Worm (Caenorhabditis elegans) whole organism, early embryonic: Measurements from ENCODE around the gene Y41E3.7.
A peak's percentile ranks its signal among the peaks of the same experiment; 100 is the strongest.

Source experiments
- B0310.2 ChIP-seq: sonication (generic microtip); optimal IDR thresholded peaks from 2 replicates; lab custom pipeline; 2016; ENCODE audit warnings: mild to moderate bottlenecking, missing genetic modification characterization, missing compliant biosample characterization
- F13C5.2 ChIP-seq: sonication (generic microtip); optimal IDR thresholded peaks from 2 replicates; lab custom pipeline; 2017; ENCODE audit warnings: mild to moderate bottlenecking, missing genetic modification characterization, inconsistent platforms, missing compliant biosample characterization
- aly-1 ChIP-seq: sonication (generic microtip); optimal IDR thresholded peaks from 2 replicates; lab custom pipeline; 2016; ENCODE audit warnings: missing genetic modification characterization, missing compliant biosample characterization
- ama-1 ChIP-seq: fragments of 150-350 bp; optimal IDR thresholded peaks from 2 replicates; lab custom pipeline; 2014
- ceh-13 ChIP-seq: fragments of 200-800 bp; sonication (Bioruptor generic); optimal IDR thresholded peaks from 2 replicates; lab custom pipeline; 2018; ENCODE audit warnings: mild to moderate bottlenecking, missing genetic modification characterization, missing compliant biosample characterization
- ceh-36 ChIP-seq: sonication (generic microtip); optimal IDR thresholded peaks from 2 replicates; lab custom pipeline; 2016; ENCODE audit warnings: missing genetic modification characterization, inconsistent platforms, missing compliant biosample characterization
- ets-7 ChIP-seq: sonication (generic microtip); optimal IDR thresholded peaks from 2 replicates; lab custom pipeline; 2016; ENCODE audit warnings: missing genotype, missing genetic modification characterization, missing compliant biosample characterization
- flt-1 ChIP-seq: fragments of 200-800 bp; sonication (Bioruptor generic); IDR thresholded peaks from 2 replicates; pipeline ENCODE4 v1.3.6; 2022; ENCODE audit warnings: missing genetic modification characterization, missing compliant biosample characterization
- hmbx-1 ChIP-seq: sonication (generic microtip); optimal IDR thresholded peaks from 2 replicates; lab custom pipeline; 2016; ENCODE audit warnings: mild to moderate bottlenecking, missing genetic modification characterization, missing compliant biosample characterization
- hmg-4 ChIP-seq: fragments of 200-800 bp; sonication (Bioruptor generic); optimal IDR thresholded peaks from 2 replicates; lab custom pipeline; 2018; ENCODE audit warnings: mild to moderate bottlenecking, missing genetic modification characterization, missing compliant biosample characterization
- hnd-1 ChIP-seq: sonication (generic microtip); optimal IDR thresholded peaks from 2 replicates; lab custom pipeline; 2016; ENCODE audit warnings: missing genetic modification characterization, missing compliant biosample characterization
- pes-1 ChIP-seq: fragments of 200-800 bp; sonication (Bioruptor generic); IDR thresholded peaks from 2 replicates; pipeline ENCODE4 v1.3.6; 2022; ENCODE audit warnings: missing genetic modification reagents, missing genetic modification characterization, missing compliant biosample characterization
- scrt-1 ChIP-seq: fragments of 200-800 bp; sonication (Bioruptor generic); IDR thresholded peaks from 2 replicates; pipeline ENCODE4 v1.3.6; 2022; ENCODE audit warnings: missing genetic modification characterization, missing compliant biosample characterization
- sea-1 ChIP-seq: fragments of 200-800 bp; sonication (Bioruptor generic); conservative IDR thresholded peaks from 2 replicates; pipeline ENCODE4 v1.3.6; 2022; ENCODE audit warnings: missing genetic modification characterization, missing compliant biosample characterization
- tbx-11 ChIP-seq: fragments of 200-800 bp; sonication (Bioruptor generic); IDR thresholded peaks from 2 replicates; pipeline ENCODE4 v1.3.6; 2022; ENCODE audit warnings: missing genetic modification characterization, missing compliant biosample characterization
- tbx-37 ChIP-seq: fragments of 200-800 bp; sonication (Bioruptor generic); conservative IDR thresholded peaks from 2 replicates; pipeline ENCODE4 v1.3.6; 2022; ENCODE audit warnings: missing genetic modification reagents, missing genetic modification characterization, missing compliant biosample characterization
- tra-4 ChIP-seq: sonication (generic microtip); optimal IDR thresholded peaks from 2 replicates; lab custom pipeline; 2017; ENCODE audit warnings: missing genetic modification characterization, missing compliant biosample characterization

Y41E3.7 gene

ce11 chrIV:15012154-15012892 is 1.5 kb upstream of the Y41E3.7 start:
- TF ChIP-seq pes-1 (GFP tag; lab: Robert Waterston, UW): 0 out of 2 replicates have a peak, but pooled peaks have one; percentile 36
- TF ChIP-seq tbx-11 (GFP tag; lab: Robert Waterston, UW): no peak

- TF ChIP-seq ets-7 (tag; lab: Kevin White, UChicago) (no peak), F13C5.2 (tag; lab: Kevin White, UChicago) (no peak), tbx-11 (GFP tag; lab: Robert Waterston, UW) (no peak), B0310.2 (tag; lab: Kevin White, UChicago) (no peak), flt-1 (GFP tag; lab: Robert Waterston, UW) (no peak), hmg-4 (no peak), pes-1 (GFP tag; lab: Robert Waterston, UW) (no peak), scrt-1 (GFP tag; lab: Robert Waterston, UW) (no peak), ceh-13 (no peak), tra-4 (tag; lab: Kevin White, UChicago) (no peak), ama-1 (lab: Kevin White, UChicago) (no peak), sea-1 (GFP tag; lab: Robert Waterston, UW) (no peak), ceh-36 (tag; lab: Kevin White, UChicago) (no peak), tbx-37 (no peak), hnd-1 (no peak), hmbx-1 (tag; lab: Kevin White, UChicago) (no peak)
Measured at ce11 chrIV:15013083-15013482, 752 bp upstream of the Y41E3.7 start, which contains the start of gene qars-1. Gene qars-1, minus strand, starts transcription at chrIV:15013183.

- no peak for TF ChIP-seq ceh-36 (tag; lab: Kevin White, UChicago)
- no peak for TF ChIP-seq sea-1 (GFP tag; lab: Robert Waterston, UW)
- TF ChIP-seq flt-1 (GFP tag; lab: Robert Waterston, UW): no peak
- no peak for TF ChIP-seq ceh-13
- TF ChIP-seq tbx-37: no peak
- TF ChIP-seq hnd-1: no peak
- TF ChIP-seq aly-1 (tag; lab: Kevin White, UChicago): no peak
- TF ChIP-seq B0310.2 (tag; lab: Kevin White, UChicago): no peak
- TF ChIP-seq hmg-4: no peak
- TF ChIP-seq pes-1 (GFP tag; lab: Robert Waterston, UW): no peak
- TF ChIP-seq F13C5.2 (tag; lab: Kevin White, UChicago): no peak
- no peak for TF ChIP-seq scrt-1 (GFP tag; lab: Robert Waterston, UW)
- TF ChIP-seq ama-1 (lab: Kevin White, UChicago): no peak
- no peak for TF ChIP-seq ets-7 (tag; lab: Kevin White, UChicago)
- no peak for TF ChIP-seq tra-4 (tag; lab: Kevin White, UChicago)
- TF ChIP-seq tbx-11 (GFP tag; lab: Robert Waterston, UW): no peak
- TF ChIP-seq hmbx-1 (tag; lab: Kevin White, UChicago): no peak
Measured at ce11 chrIV:15016984-15017383, 3.1 kb downstream of the Y41E3.7 start.

ce11 chrIV:15020958-15021357 is 7.1 kb downstream of the Y41E3.7 start:
- TF ChIP-seq B0310.2 (tag; lab: Kevin White, UChicago) (no peak), ama-1 (lab: Kevin White, UChicago) (no peak), scrt-1 (GFP tag; lab: Robert Waterston, UW) (no peak)

- TF ChIP-seq scrt-1 (GFP tag; lab: Robert Waterston, UW): no peak
- no peak for TF ChIP-seq ceh-36 (tag; lab: Kevin White, UChicago)
- TF ChIP-seq ceh-13: no peak
- TF ChIP-seq tbx-37: no peak
- no peak for TF ChIP-seq ama-1 (lab: Kevin White, UChicago)
- no peak for TF ChIP-seq B0310.2 (tag; lab: Kevin White, UChicago)
- no peak for TF ChIP-seq tbx-11 (GFP tag; lab: Robert Waterston, UW)
- TF ChIP-seq sea-1 (GFP tag; lab: Robert Waterston, UW): no peak
- no peak for TF ChIP-seq flt-1 (GFP tag; lab: Robert Waterston, UW)
- no peak for TF ChIP-seq hmbx-1 (tag; lab: Kevin White, UChicago)
- TF ChIP-seq pes-1 (GFP tag; lab: Robert Waterston, UW): no peak
- TF ChIP-seq aly-1 (tag; lab: Kevin White, UChicago): no peak
- TF ChIP-seq hnd-1: no peak
- no peak for TF ChIP-seq hmg-4
- no peak for TF ChIP-seq tra-4 (tag; lab: Kevin White, UChicago)
- no peak for TF ChIP-seq F13C5.2 (tag; lab: Kevin White, UChicago)
- TF ChIP-seq ets-7 (tag; lab: Kevin White, UChicago): no peak
Measured at ce11 chrIV:15024426-15024825, 10.6 kb downstream of the Y41E3.7 start.

ce11 chrIV:15025384-15025783 is 11.5 kb downstream of the Y41E3.7 start, which contains the start of gene fcd-2:
Gene fcd-2, plus strand, starts transcription at chrIV:15025710.
- TF ChIP-seq hmg-4 (no peak), F13C5.2 (tag; lab: Kevin White, UChicago) (peak; percentile 46)

ce11 chrIV:15027334-15027733 is 13.5 kb downstream of the Y41E3.7 start:
- TF ChIP-seq sea-1 (GFP tag; lab: Robert Waterston, UW): no peak
- no peak for TF ChIP-seq pes-1 (GFP tag; lab: Robert Waterston, UW)
- TF ChIP-seq F13C5.2 (tag; lab: Kevin White, UChicago): no peak
- no peak for TF ChIP-seq aly-1 (tag; lab: Kevin White, UChicago)
- TF ChIP-seq tbx-37: no peak
- TF ChIP-seq hmbx-1 (tag; lab: Kevin White, UChicago): no peak
- no peak for TF ChIP-seq ama-1 (lab: Kevin White, UChicago)
- TF ChIP-seq scrt-1 (GFP tag; lab: Robert Waterston, UW): no peak
- TF ChIP-seq hnd-1: no peak
- TF ChIP-seq ets-7 (tag; lab: Kevin White, UChicago): no peak
- no peak for TF ChIP-seq ceh-13
- no peak for TF ChIP-seq hmg-4
- TF ChIP-seq B0310.2 (tag; lab: Kevin White, UChicago): no peak
- no peak for TF ChIP-seq tbx-11 (GFP tag; lab: Robert Waterston, UW)
- TF ChIP-seq tra-4 (tag; lab: Kevin White, UChicago): no peak
- no peak for TF ChIP-seq ceh-36 (tag; lab: Kevin White, UChicago)
